Fruit fly (Drosophila melanogaster) whole organism, prepupa: ENCODE results near the gene CG14961.

Experiments used
- Blimp-1 ChIP-seq: fragments of 200-800 bp; sonication (Bioruptor generic); optimal IDR thresholded peaks from 3 replicates; lab custom pipeline; 2017; ENCODE audit warnings: missing biosample characterization, missing genetic modification characterization, mild to moderate bottlenecking, moderate library complexity, missing genetic modification reagents
- CG10631 ChIP-seq: fragments of 200-800 bp; sonication (Bioruptor generic); optimal IDR thresholded peaks from 2 replicates; lab custom pipeline; 2016; ENCODE audit warnings: missing biosample characterization, missing genetic modification characterization
- CG10669 ChIP-seq: fragments of 200-800 bp; sonication (Bioruptor generic); optimal IDR thresholded peaks from 3 replicates; lab custom pipeline; 2018; ENCODE audit warnings: missing biosample characterization, mild to moderate bottlenecking, missing genetic modification characterization, moderate library complexity
- CG11294 ChIP-seq: fragments of 200-800 bp; sonication (Bioruptor generic); IDR thresholded peaks from 2 replicates; pipeline ENCODE4 v1.3.6; 2022; ENCODE audit warnings: missing biosample characterization, missing genetic modification characterization
- CG11762 ChIP-seq: fragments of 200-800 bp; sonication (Bioruptor generic); optimal IDR thresholded peaks from 3 replicates; lab custom pipeline; 2016; ENCODE audit warnings: missing biosample characterization, missing genetic modification characterization; ENCODE audit not compliant: insufficient read depth
- CG11902 ChIP-seq: fragments of 200-800 bp; sonication (Bioruptor generic); optimal IDR thresholded peaks from 3 replicates; lab custom pipeline; 2016; ENCODE audit warnings: missing biosample characterization, missing genetic modification characterization
- CG1621 ChIP-seq: fragments of 200-800 bp; sonication (Bioruptor generic); optimal IDR thresholded peaks from 3 replicates; lab custom pipeline; 2018; ENCODE audit warnings: missing biosample characterization, mild to moderate bottlenecking, missing genetic modification characterization
- CG3032 ChIP-seq: fragments of 200-800 bp; optimal IDR thresholded peaks from 2 replicates; lab custom pipeline; 2019; ENCODE audit warnings: missing biosample characterization, mild to moderate bottlenecking, missing genetic modification characterization, moderate library complexity
- CG31627 ChIP-seq: fragments of 200-800 bp; sonication (Bioruptor generic); optimal IDR thresholded peaks from 3 replicates; lab custom pipeline; 2016; ENCODE audit warnings: missing biosample characterization, missing genetic modification characterization
- CG32006 ChIP-seq: fragments of 200-800 bp; sonication (Bioruptor generic); optimal IDR thresholded peaks from 3 replicates; lab custom pipeline; 2017; ENCODE audit warnings: missing biosample characterization, mild to moderate bottlenecking, missing genetic modification characterization
- CG34406 ChIP-seq: fragments of 200-800 bp; sonication (Bioruptor generic); optimal IDR thresholded peaks from 3 replicates; lab custom pipeline; 2016; ENCODE audit warnings: missing biosample characterization, missing genetic modification characterization
- CG3919 ChIP-seq: fragments of 200-800 bp; sonication (Bioruptor generic); optimal IDR thresholded peaks from 3 replicates; lab custom pipeline; 2016; ENCODE audit warnings: missing biosample characterization, missing genetic modification characterization
- CG6163 ChIP-seq: fragments of 200-800 bp; sonication (Bioruptor generic); IDR thresholded peaks from 3 replicates; pipeline ENCODE4 v1.3.6; 2022; ENCODE audit warnings: missing biosample characterization, missing genetic modification characterization
- CG6792 ChIP-seq: fragments of 200-800 bp; sonication (Bioruptor generic); optimal IDR thresholded peaks from 3 replicates; lab custom pipeline; 2016; ENCODE audit warnings: missing biosample characterization, missing genetic modification characterization
- CG6808 ChIP-seq: fragments of 200-800 bp; sonication (Bioruptor generic); optimal IDR thresholded peaks from 3 replicates; lab custom pipeline; 2017; ENCODE audit warnings: missing biosample characterization, missing genetic modification characterization, mild to moderate bottlenecking, moderate library complexity, missing genetic modification reagents
- CG7368 ChIP-seq: fragments of 200-800 bp; sonication (Bioruptor generic); optimal IDR thresholded peaks from 3 replicates; lab custom pipeline; 2016; ENCODE audit warnings: missing biosample characterization, missing genetic modification characterization
- CG8119 ChIP-seq: fragments of 200-800 bp; sonication (Bioruptor generic); IDR thresholded peaks from 3 replicates; pipeline ENCODE4 v1.3.6; 2022; ENCODE audit warnings: missing biosample characterization, missing genetic modification characterization
- CG8319 ChIP-seq: fragments of 200-800 bp; sonication (Bioruptor generic); optimal IDR thresholded peaks from 3 replicates; lab custom pipeline; 2016; ENCODE audit warnings: missing biosample characterization, missing genetic modification characterization
- CG8632 ChIP-seq: fragments of 200-800 bp; sonication (Bioruptor generic); optimal IDR thresholded peaks from 3 replicates; lab custom pipeline; 2016; ENCODE audit warnings: missing biosample characterization, missing genetic modification characterization
- CG9139 ChIP-seq: fragments of 200-800 bp; sonication (Bioruptor generic); optimal IDR thresholded peaks from 3 replicates; lab custom pipeline; 2017; ENCODE audit warnings: missing biosample characterization, mild to moderate bottlenecking, missing genetic modification characterization
- Eip75B ChIP-seq: fragments of 200-800 bp; sonication (Bioruptor generic); optimal IDR thresholded peaks from 3 replicates; lab custom pipeline; 2016; ENCODE audit warnings: missing biosample characterization, missing genetic modification characterization
- Gug ChIP-seq: fragments of 200-800 bp; sonication (Bioruptor generic); IDR thresholded peaks from 2 replicates; pipeline ENCODE4 v1.3.6; 2022; ENCODE audit warnings: missing biosample characterization, missing genetic modification characterization
- Hr38 ChIP-seq: sonication (Bioruptor generic); optimal IDR thresholded peaks from 2 replicates; lab custom pipeline; 2016; ENCODE audit warnings: missing biosample characterization, missing genetic modification characterization
- Hr39 ChIP-seq: fragments of 200-800 bp; sonication (Bioruptor generic); optimal IDR thresholded peaks from 2 replicates; lab custom pipeline; 2016; ENCODE audit warnings: missing biosample characterization, missing genetic modification characterization
- Hr4 ChIP-seq: fragments of 200-800 bp; sonication (Bioruptor generic); optimal IDR thresholded peaks from 3 replicates; lab custom pipeline; 2016; ENCODE audit warnings: missing biosample characterization, missing genetic modification characterization
- Lpt ChIP-seq: fragments of 200-800 bp; sonication (Bioruptor generic); optimal IDR thresholded peaks from 3 replicates; lab custom pipeline; 2016; ENCODE audit warnings: missing biosample characterization, missing genetic modification characterization
- Met ChIP-seq: fragments of 200-800 bp; sonication (Bioruptor generic); optimal IDR thresholded peaks from 3 replicates; lab custom pipeline; 2016; ENCODE audit warnings: missing biosample characterization, missing genetic modification characterization
- OdsH ChIP-seq: fragments of 200-800 bp; sonication (Bioruptor generic); optimal IDR thresholded peaks from 3 replicates; lab custom pipeline; 2016; ENCODE audit warnings: missing biosample characterization, missing genetic modification characterization
- Sox102F ChIP-seq: fragments of 200-800 bp; sonication (Bioruptor generic); optimal IDR thresholded peaks from 2 replicates; lab custom pipeline; 2016; ENCODE audit warnings: missing biosample characterization, mild to moderate bottlenecking, missing genetic modification characterization
- Sox14 ChIP-seq: fragments of 200-800 bp; sonication (Bioruptor generic); optimal IDR thresholded peaks from 3 replicates; lab custom pipeline; 2016; ENCODE audit warnings: missing biosample characterization, missing genetic modification characterization
- Sox15 ChIP-seq: fragments of 200-800 bp; sonication (Bioruptor generic); optimal IDR thresholded peaks from 3 replicates; lab custom pipeline; 2016; ENCODE audit warnings: missing biosample characterization, missing genetic modification characterization
- acj6 ChIP-seq: fragments of 200-800 bp; sonication (Bioruptor generic); optimal IDR thresholded peaks from 3 replicates; lab custom pipeline; 2016; ENCODE audit warnings: missing biosample characterization, missing genetic modification characterization
- cyc ChIP-seq: fragments of 200-800 bp; sonication (Bioruptor generic); optimal IDR thresholded peaks from 3 replicates; lab custom pipeline; 2016; ENCODE audit warnings: missing biosample characterization, missing genetic modification characterization
- dac ChIP-seq: fragments of 200-800 bp; sonication (Bioruptor generic); optimal IDR thresholded peaks from 2 replicates; lab custom pipeline; 2017; ENCODE audit warnings: missing biosample characterization, mild to moderate bottlenecking, missing genetic modification characterization
- dsx ChIP-seq: fragments of 200-800 bp; optimal IDR thresholded peaks from 3 replicates; lab custom pipeline; 2019; ENCODE audit warnings: missing biosample characterization, mild to moderate bottlenecking, missing genetic modification characterization, moderate library complexity; ENCODE audit not compliant: poor library complexity, severe bottlenecking
- eg ChIP-seq: fragments of 200-800 bp; sonication (Bioruptor generic); IDR thresholded peaks from 3 replicates; pipeline ENCODE4 v1.3.6; 2022; ENCODE audit warnings: missing biosample characterization, missing genetic modification characterization
- fd59A ChIP-seq: fragments of 200-800 bp; sonication (Bioruptor generic); optimal IDR thresholded peaks from 2 replicates; lab custom pipeline; 2017; ENCODE audit warnings: missing biosample characterization, mild to moderate bottlenecking, missing genetic modification characterization, missing genetic modification reagents
- fd85E ChIP-seq: fragments of 200-800 bp; sonication (Bioruptor generic); optimal IDR thresholded peaks from 3 replicates; lab custom pipeline; 2016; ENCODE audit warnings: missing biosample characterization, missing genetic modification characterization
- fkh ChIP-seq: fragments of 200-800 bp; sonication (Bioruptor generic); optimal IDR thresholded peaks from 3 replicates; lab custom pipeline; 2017; ENCODE audit warnings: missing biosample characterization, mild to moderate bottlenecking, missing genetic modification characterization, moderate library complexity
- lz ChIP-seq: fragments of 200-800 bp; sonication (Bioruptor generic); optimal IDR thresholded peaks from 3 replicates; lab custom pipeline; 2016; ENCODE audit warnings: missing biosample characterization, missing genetic modification characterization
- pdm3 ChIP-seq: fragments of 200-800 bp; sonication (Bioruptor generic); optimal IDR thresholded peaks from 3 replicates; lab custom pipeline; 2016; ENCODE audit warnings: missing biosample characterization, missing genetic modification characterization
- ss ChIP-seq, 2 experiments: fragments of 200-800 bp; sonication (Bioruptor generic); optimal IDR thresholded peaks; 2 replicates in 1 of 2; 3 replicates in 1 of 2; lab custom pipeline; 2017 to 2018; ENCODE audit warnings: mild to moderate bottlenecking in 2 of 2, missing biosample characterization in 2 of 2, missing genetic modification characterization in 2 of 2, moderate library complexity in 1 of 2
- svp ChIP-seq: fragments of 200-800 bp; sonication (Bioruptor generic); peaks from one replicate; lab custom pipeline; 2016; ENCODE audit warnings: missing biosample characterization, missing genetic modification characterization
- topi ChIP-seq: fragments of 200-800 bp; sonication (Bioruptor generic); optimal IDR thresholded peaks from 3 replicates; lab custom pipeline; 2016; ENCODE audit warnings: missing biosample characterization, missing genetic modification characterization
- vri ChIP-seq: fragments of 200-800 bp; sonication (Bioruptor generic); optimal IDR thresholded peaks from 3 replicates; lab custom pipeline; 2016; ENCODE audit warnings: missing biosample characterization, mild to moderate bottlenecking, missing genetic modification characterization

Gene CG14961

DNA sequence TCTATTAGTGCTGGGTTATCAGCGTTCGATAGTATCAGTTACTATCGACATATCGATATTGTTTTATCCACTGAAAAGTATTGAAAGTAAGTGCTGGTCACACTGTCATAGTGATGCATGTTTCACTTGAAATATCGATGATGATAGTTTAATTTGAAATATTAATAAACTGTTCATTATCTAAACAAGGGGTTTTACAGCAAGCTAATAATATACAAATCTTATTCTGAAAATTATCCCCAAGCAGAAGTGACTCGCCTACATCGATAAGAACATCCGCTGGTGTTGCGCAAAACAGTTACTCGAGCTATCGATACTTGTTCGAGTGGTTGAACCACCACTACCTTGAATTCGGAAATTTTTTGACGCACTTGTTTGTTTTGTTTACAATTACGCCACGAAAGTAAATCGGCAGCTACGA is 10.6 kb upstream of the CG14961 start, which contains the start of the genes PIG-C, CG12016 and Dpm2 (continued):
- no peak for TF ChIP-seq pdm3 (GFP tag; lab: Kevin White, UChicago)
- TF ChIP-seq Sox15 (GFP tag; lab: Kevin White, UChicago) = peak; percentile 54
- TF ChIP-seq CG6792 = peak; percentile 49
- no peak for TF ChIP-seq Sox102F (GFP tag; lab: Kevin White, UChicago)
- TF ChIP-seq CG8632 (GFP tag; lab: Kevin White, UChicago) = peak; percentile 29
- TF ChIP-seq fd85E (GFP tag; lab: Kevin White, UChicago) = no peak
- peak; percentile 19 for TF ChIP-seq fd59A (GFP tag; lab: Kevin White, UChicago)
- TF ChIP-seq eg = no peak; the same call in 2 of the 3 replicates
- peak; percentile 57 for TF ChIP-seq OdsH (GFP tag; lab: Kevin White, UChicago)
- no peak for TF ChIP-seq CG11294 (GFP tag; lab: Robert Waterston, UW)
- peak; percentile 92 for TF ChIP-seq fkh (GFP tag; lab: Kevin White, UChicago)
- peak; percentile 74 for TF ChIP-seq CG3032 (tag; lab: Kevin White, UChicago)
- no peak for TF ChIP-seq ss (GFP tag; optimal IDR thresholded peaks at IDR 0.05; lab: Kevin White, UChicago)
- TF ChIP-seq topi (GFP tag; lab: Kevin White, UChicago) = peak; percentile 64
- no peak for TF ChIP-seq Hr38
- TF ChIP-seq lz (GFP tag; lab: Kevin White, UChicago) = peak; percentile 76
- TF ChIP-seq Hr39 (GFP tag; lab: Kevin White, UChicago) = peak; percentile 80
- no peak for TF ChIP-seq Blimp-1 (GFP tag; lab: Kevin White, UChicago)
- TF ChIP-seq CG6163 (GFP tag; lab: Robert Waterston, UW) = no peak; the same call in 1 of the 3 replicates
- peak; percentile 85 for TF ChIP-seq CG31627
- peak; percentile 21; the same call in 1 of the 2 replicates for TF ChIP-seq Gug (GFP tag; lab: Robert Waterston, UW)
- peak; percentile 62 for TF ChIP-seq Hr4
- TF ChIP-seq Sox14 (GFP tag; lab: Kevin White, UChicago) = peak; percentile 78
- TF ChIP-seq vri (GFP tag; lab: Kevin White, UChicago) = peak; percentile 56

DNA sequence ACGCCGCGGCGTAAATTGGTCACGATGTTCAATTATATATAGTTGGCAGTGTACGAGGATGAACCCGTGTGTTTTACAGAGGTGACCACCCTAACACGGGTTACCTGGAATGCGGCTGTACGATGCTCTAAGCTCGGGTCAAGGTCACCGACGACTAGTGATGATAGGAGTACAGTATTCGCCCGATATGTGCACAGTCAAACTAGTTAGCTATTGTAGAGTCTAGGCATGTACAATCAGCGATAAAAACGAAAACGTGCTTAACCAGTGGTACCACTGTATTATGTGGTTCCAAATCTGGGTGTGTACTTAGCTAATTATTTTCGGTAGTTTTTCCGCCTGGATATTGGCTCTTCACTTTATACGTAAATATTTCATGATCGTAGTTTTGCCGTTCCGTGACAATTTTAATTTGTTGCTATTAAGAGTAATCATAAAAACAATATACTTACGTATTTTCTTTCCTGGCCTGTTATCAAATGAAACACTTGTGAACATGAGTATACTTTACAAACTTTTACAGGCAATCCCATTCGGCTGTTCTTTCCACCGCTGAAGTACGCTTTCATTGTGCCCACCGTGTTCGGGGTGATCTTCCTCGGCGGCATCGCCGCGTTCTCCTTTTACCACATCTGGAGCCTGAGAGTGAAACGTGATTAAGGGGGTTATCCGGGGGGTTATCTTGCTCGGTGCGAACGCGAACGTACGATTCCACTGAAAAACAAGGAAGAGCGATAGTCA is 9.7 kb upstream of the CG14961 start:
- no peak for TF ChIP-seq ss (GFP tag; optimal IDR thresholded peaks at IDR 0.05; lab: Kevin White, UChicago)
- peak; percentile 21 for TF ChIP-seq CG10669
- no peak for TF ChIP-seq CG11294 (GFP tag; lab: Robert Waterston, UW)
- no peak for TF ChIP-seq Blimp-1 (GFP tag; lab: Kevin White, UChicago)
- TF ChIP-seq CG11902 (GFP tag; lab: Kevin White, UChicago) = no peak
- 0 out of 3 replicates have a peak, but pooled peaks have one; percentile 41 for TF ChIP-seq CG6163 (GFP tag; lab: Robert Waterston, UW)
- no peak for TF ChIP-seq CG8119 (GFP tag; lab: Robert Waterston, UW)
- peak; percentile 55 for TF ChIP-seq Hr4
- TF ChIP-seq pdm3 (GFP tag; lab: Kevin White, UChicago) = no peak
- TF ChIP-seq eg = no peak
- TF ChIP-seq CG10631 (GFP tag; lab: Kevin White, UChicago) = no peak
- no peak for TF ChIP-seq fd85E (GFP tag; lab: Kevin White, UChicago)
- TF ChIP-seq CG32006 (GFP tag; lab: Kevin White, UChicago) = peak; percentile 38
- no peak for TF ChIP-seq CG7368
- no peak for TF ChIP-seq fd59A (GFP tag; lab: Kevin White, UChicago)
- no peak for TF ChIP-seq lz (GFP tag; lab: Kevin White, UChicago)
- TF ChIP-seq CG11762 = no peak
- TF ChIP-seq cyc (GFP tag; lab: Kevin White, UChicago) = no peak
- no peak for TF ChIP-seq fkh (GFP tag; lab: Kevin White, UChicago)
- TF ChIP-seq Sox102F (GFP tag; lab: Kevin White, UChicago) = no peak
- no peak for TF ChIP-seq topi (GFP tag; lab: Kevin White, UChicago)
- no peak for TF ChIP-seq Sox15 (GFP tag; lab: Kevin White, UChicago)
- no peak for TF ChIP-seq CG1621 (tag; lab: Kevin White, UChicago)
- TF ChIP-seq Eip75B = peak; percentile 22
- TF ChIP-seq vri (GFP tag; lab: Kevin White, UChicago) = no peak
- no peak for TF ChIP-seq Lpt
- TF ChIP-seq CG34406 (GFP tag; lab: Kevin White, UChicago) = no peak
- peak; percentile 25 for TF ChIP-seq CG3919 (GFP tag; lab: Kevin White, UChicago)
- peak; percentile 5 for TF ChIP-seq CG6808 (GFP tag; lab: Kevin White, UChicago)
- no peak for TF ChIP-seq dac (GFP tag; lab: Kevin White, UChicago)
- no peak for TF ChIP-seq Hr39 (GFP tag; lab: Kevin White, UChicago)
- TF ChIP-seq CG8632 (GFP tag; lab: Kevin White, UChicago) = no peak
- peak; percentile 24 for TF ChIP-seq dsx (GFP tag; lab: Kevin White, UChicago)
- no peak for TF ChIP-seq CG9139 (GFP tag; lab: Kevin White, UChicago)
- no peak for TF ChIP-seq CG8319 (GFP tag; lab: Kevin White, UChicago)
- no peak for TF ChIP-seq Met
- peak; percentile 19 for TF ChIP-seq acj6 (GFP tag; lab: Kevin White, UChicago)
- TF ChIP-seq svp (GFP tag; lab: Kevin White, UChicago) = peak; percentile 100
- TF ChIP-seq OdsH (GFP tag; lab: Kevin White, UChicago) = peak; percentile 25
